Fruit fly (Drosophila melanogaster) whole organism, embryonic: ENCODE data around the gene PMP34.

Experiments
- BEAF-32 ChIP-seq: fragments of 200-800 bp; sonication (Bioruptor generic); optimal IDR thresholded peaks from 3 replicates; lab custom pipeline; 2017; ENCODE audit warnings: missing biosample characterization, missing genetic modification characterization, mild to moderate bottlenecking, moderate library complexity, missing genetic modification reagents
- Blimp-1 ChIP-seq: fragments of 200-800 bp; sonication (Bioruptor generic); optimal IDR thresholded peaks from 3 replicates; lab custom pipeline; 2018; ENCODE audit warnings: missing biosample characterization, missing genetic modification characterization, mild to moderate bottlenecking, moderate library complexity, missing genetic modification reagents
- CG10274 ChIP-seq: fragments of 200-800 bp; sonication (Bioruptor generic); optimal IDR thresholded peaks from 3 replicates; lab custom pipeline; 2017; ENCODE audit warnings: missing biosample characterization, mild to moderate bottlenecking, missing genetic modification characterization
- CG11560 ChIP-seq: fragments of 200-800 bp; sonication (Bioruptor generic); IDR thresholded peaks from 3 replicates; pipeline ENCODE4 v1.3.6; 2022; ENCODE audit warnings: missing biosample characterization, missing genetic modification characterization
- CG11723 ChIP-seq: fragments of 200-800 bp; sonication (Bioruptor generic); optimal IDR thresholded peaks from 2 replicates; lab custom pipeline; 2017; ENCODE audit warnings: missing biosample characterization, mild to moderate bottlenecking, missing genetic modification characterization
- CG12155 ChIP-seq: fragments of 200-800 bp; sonication (Bioruptor generic); optimal IDR thresholded peaks from 3 replicates; lab custom pipeline; 2016; ENCODE audit warnings: missing biosample characterization, missing genetic modification characterization
- CG13424 ChIP-seq: fragments of 200-800 bp; sonication (Bioruptor generic); optimal IDR thresholded peaks from 2 replicates; lab custom pipeline; 2019; ENCODE audit warnings: missing biosample characterization, mild to moderate bottlenecking, missing genetic modification characterization, moderate library complexity
- CG14050 ChIP-seq: fragments of 200-800 bp; sonication (Bioruptor generic); IDR thresholded peaks from 3 replicates; pipeline ENCODE4 v1.3.6; 2022; ENCODE audit warnings: missing biosample characterization, missing genetic modification characterization
- CG15073 ChIP-seq: fragments of 200-800 bp; sonication (Bioruptor generic); optimal IDR thresholded peaks from 2 replicates; lab custom pipeline; 2016; ENCODE audit warnings: missing biosample characterization, missing genetic modification characterization
- CG1647 ChIP-seq: fragments of 200-800 bp; sonication (Bioruptor generic); optimal IDR thresholded peaks from 3 replicates; lab custom pipeline; 2016; ENCODE audit warnings: missing biosample characterization, missing genetic modification characterization
- CG17385 ChIP-seq: fragments of 200-800 bp; sonication (Bioruptor generic); optimal IDR thresholded peaks from 3 replicates; lab custom pipeline; 2018; ENCODE audit warnings: missing biosample characterization, mild to moderate bottlenecking, missing genetic modification characterization
- CG2129 ChIP-seq: fragments of 200-800 bp; sonication (Bioruptor generic); IDR thresholded peaks from 2 replicates; pipeline ENCODE4 v1.3.6; 2022; ENCODE audit warnings: missing biosample characterization, missing genetic modification characterization; ENCODE audit not compliant: partially characterized antibody
- CG2202 ChIP-seq: fragments of 200-800 bp; sonication (Bioruptor generic); optimal IDR thresholded peaks from 2 replicates; lab custom pipeline; 2018; ENCODE audit warnings: missing biosample characterization, mild to moderate bottlenecking, missing genetic modification characterization
- CG31365 ChIP-seq: fragments of 200-800 bp; sonication (Bioruptor generic); optimal IDR thresholded peaks from 2 replicates; lab custom pipeline; 2018; ENCODE audit warnings: missing biosample characterization, mild to moderate bottlenecking, missing genetic modification characterization
- CG31441 ChIP-seq: fragments of 200-800 bp; sonication (Bioruptor generic); IDR thresholded peaks from 2 replicates; pipeline ENCODE4 v1.3.6; 2022; ENCODE audit warnings: missing biosample characterization, missing genetic modification characterization
- CG33557 ChIP-seq: fragments of 200-800 bp; sonication (Bioruptor generic); optimal IDR thresholded peaks from 2 replicates; lab custom pipeline; 2019; ENCODE audit warnings: missing biosample characterization, mild to moderate bottlenecking, missing genetic modification characterization, moderate library complexity
- CG34376 ChIP-seq: fragments of 200-800 bp; sonication (Bioruptor generic); optimal IDR thresholded peaks from 2 replicates; lab custom pipeline; 2018; ENCODE audit warnings: missing biosample characterization, mild to moderate bottlenecking, missing genetic modification characterization
- CG4820 ChIP-seq: fragments of 200-800 bp; sonication (Bioruptor generic); optimal IDR thresholded peaks from 3 replicates; lab custom pipeline; 2016; ENCODE audit warnings: missing biosample characterization, missing genetic modification characterization
- CG6813 ChIP-seq: fragments of 200-800 bp; sonication (Bioruptor generic); optimal IDR thresholded peaks from 2 replicates; lab custom pipeline; 2017; ENCODE audit warnings: missing biosample characterization, missing genetic modification characterization, mild to moderate bottlenecking, moderate library complexity, missing genetic modification reagents
- CG7271 ChIP-seq: fragments of 200-800 bp; sonication (Bioruptor generic); optimal IDR thresholded peaks from 2 replicates; lab custom pipeline; 2018; ENCODE audit warnings: missing biosample characterization, mild to moderate bottlenecking, missing genetic modification characterization, moderate library complexity
- CG9727 ChIP-seq: fragments of 200-800 bp; sonication (Bioruptor generic); optimal IDR thresholded peaks from 3 replicates; lab custom pipeline; 2017; ENCODE audit warnings: missing biosample characterization, mild to moderate bottlenecking, missing genetic modification characterization
- D ChIP-seq, 2 experiments: fragments of 200-800 bp in 1 of 2; fragments of >200 bp in 1 of 2; sonication (Bioruptor generic) in 1 of 2; optimal IDR thresholded peaks; 2 replicates in 1 of 2; 3 replicates in 1 of 2; lab custom pipeline; 2017; ENCODE audit warnings: mild to moderate bottlenecking in 1 of 2, missing biosample characterization in 1 of 2, missing genetic modification characterization in 1 of 2, missing genetic modification reagents in 1 of 2
- Dfd ChIP-seq, 2 experiments: fragments of >200 bp; optimal IDR thresholded peaks; 2 replicates each; lab custom pipeline; 2017; ENCODE audit warnings: missing biosample characterization in 2 of 2, missing genetic modification characterization in 2 of 2
- Dll ChIP-seq: fragments of 200-800 bp; sonication (Bioruptor generic); IDR thresholded peaks from 4 replicates; pipeline ENCODE4 v1.3.6; 2022; ENCODE audit warnings: missing biosample characterization, missing genetic modification characterization; ENCODE audit not compliant: partially characterized antibody
- Eip74EF ChIP-seq, 2 experiments: fragments of 200-800 bp in 1 of 2; fragments of >200 bp in 1 of 2; sonication (Bioruptor generic) in 1 of 2; optimal IDR thresholded peaks; 2 replicates each; lab custom pipeline; 2017 to 2019; ENCODE audit warnings: missing biosample characterization in 2 of 2, missing genetic modification characterization in 2 of 2, mild to moderate bottlenecking in 1 of 2, moderate library complexity in 1 of 2
- Hsf ChIP-seq: fragments of 200-800 bp; sonication (Bioruptor generic); optimal IDR thresholded peaks from 3 replicates; lab custom pipeline; 2016; ENCODE audit warnings: missing biosample characterization, missing genetic modification characterization
- Lim3 ChIP-seq: fragments of 200-800 bp; sonication (Bioruptor generic); IDR thresholded peaks from 2 replicates; pipeline ENCODE4 v1.3.6; 2022; ENCODE audit warnings: missing biosample characterization, missing genetic modification characterization
- Max ChIP-seq: fragments of 200-800 bp; sonication (Bioruptor generic); optimal IDR thresholded peaks from 2 replicates; lab custom pipeline; 2016; ENCODE audit warnings: missing biosample characterization, mild to moderate bottlenecking, missing genetic modification characterization
- Meics ChIP-seq: fragments of 200-800 bp; sonication (Bioruptor generic); optimal IDR thresholded peaks from 2 replicates; lab custom pipeline; 2017; ENCODE audit warnings: missing biosample characterization, mild to moderate bottlenecking, missing genetic modification characterization
- Sin3A ChIP-seq: fragments of >200 bp; optimal IDR thresholded peaks from 2 replicates; lab custom pipeline; 2018
- Sry-δ ChIP-seq: fragments of 200-800 bp; sonication (Bioruptor generic); optimal IDR thresholded peaks from 2 replicates; lab custom pipeline; 2016; ENCODE audit warnings: missing biosample characterization, missing genetic modification characterization
- Xrp1 ChIP-seq: fragments of 200-800 bp; sonication (Bioruptor generic); IDR thresholded peaks from 2 replicates; pipeline ENCODE4 v1.3.6; 2022; ENCODE audit warnings: missing biosample characterization, missing genetic modification characterization
- ap ChIP-seq: fragments of 200-800 bp; sonication (Bioruptor generic); IDR thresholded peaks from 2 replicates; pipeline ENCODE4 v1.3.6; 2022; ENCODE audit warnings: missing biosample characterization, missing genetic modification characterization
- az2 ChIP-seq: fragments of 200-800 bp; sonication (Bioruptor generic); optimal IDR thresholded peaks from 3 replicates; lab custom pipeline; 2016; ENCODE audit warnings: missing biosample characterization, missing genetic modification characterization
- cg ChIP-seq: fragments of 200-800 bp; sonication (Bioruptor generic); optimal IDR thresholded peaks from 3 replicates; lab custom pipeline; 2019; ENCODE audit warnings: missing biosample characterization, mild to moderate bottlenecking, missing genetic modification characterization, moderate library complexity
- ci ChIP-seq: fragments of 200-800 bp; sonication (Bioruptor generic); IDR thresholded peaks from 3 replicates; pipeline ENCODE4 v1.3.6; 2022; ENCODE audit warnings: missing biosample characterization, missing genetic modification characterization
- danr ChIP-seq: fragments of 200-800 bp; sonication (Bioruptor generic); IDR thresholded peaks from 2 replicates; pipeline ENCODE4 v1.3.6; 2022; ENCODE audit warnings: missing biosample characterization, missing genetic modification characterization
- eve ChIP-seq, 2 experiments: fragments of >200 bp; optimal IDR thresholded peaks; 2 replicates each; lab custom pipeline; 2017; ENCODE audit warnings: missing biosample characterization in 2 of 2, missing genetic modification characterization in 2 of 2
- exex ChIP-seq: fragments of 200-800 bp; sonication (Bioruptor generic); optimal IDR thresholded peaks from 4 replicates; lab custom pipeline; 2018; ENCODE audit warnings: missing biosample characterization, mild to moderate bottlenecking, missing genetic modification characterization, moderate library complexity
- fru ChIP-seq: fragments of >200 bp; optimal IDR thresholded peaks from 2 replicates; lab custom pipeline; 2017
- hb ChIP-seq: fragments of 200-800 bp; sonication (Bioruptor generic); IDR thresholded peaks from 3 replicates; pipeline ENCODE4 v1.3.6; 2022; ENCODE audit warnings: missing biosample characterization, missing genetic modification characterization; ENCODE audit not compliant: partially characterized antibody
- ind ChIP-seq: fragments of 200-800 bp; sonication (Bioruptor generic); optimal IDR thresholded peaks from 3 replicates; lab custom pipeline; 2016; ENCODE audit warnings: missing biosample characterization, missing genetic modification characterization
- lbe ChIP-seq: fragments of 200-800 bp; sonication (Bioruptor generic); optimal IDR thresholded peaks from 2 replicates; lab custom pipeline; 2016; ENCODE audit warnings: missing biosample characterization, mild to moderate bottlenecking, missing genetic modification characterization
- luna ChIP-seq: fragments of 200-800 bp; sonication (Bioruptor generic); optimal IDR thresholded peaks from 2 replicates; lab custom pipeline; 2016; ENCODE audit warnings: missing biosample characterization, missing genetic modification characterization
- pros ChIP-seq: fragments of 200-800 bp; sonication (Bioruptor generic); optimal IDR thresholded peaks from 3 replicates; lab custom pipeline; 2019; ENCODE audit warnings: missing biosample characterization, mild to moderate bottlenecking, missing genetic modification characterization, moderate library complexity
- pum ChIP-seq: fragments of 200-800 bp; sonication (Bioruptor generic); optimal IDR thresholded peaks from 2 replicates; lab custom pipeline; 2016; ENCODE audit warnings: missing biosample characterization, missing genetic modification characterization
- sens-2 ChIP-seq: fragments of 200-800 bp; sonication (Bioruptor generic); IDR thresholded peaks from 2 replicates; pipeline ENCODE4 v1.3.6; 2022; ENCODE audit warnings: missing biosample characterization, missing genetic modification characterization
- shn ChIP-seq: fragments of 200-800 bp; sonication (Bioruptor generic); optimal IDR thresholded peaks from 3 replicates; lab custom pipeline; 2016; ENCODE audit warnings: missing biosample characterization, missing genetic modification characterization
- slp2 ChIP-seq: fragments of 200-800 bp; sonication (Bioruptor generic); optimal IDR thresholded peaks from 2 replicates; lab custom pipeline; 2016; ENCODE audit warnings: missing biosample characterization, missing genetic modification characterization
- vnd ChIP-seq: fragments of 200-800 bp; sonication (Bioruptor generic); IDR thresholded peaks from 3 replicates; pipeline ENCODE4 v1.3.6; 2022; ENCODE audit warnings: missing biosample characterization, missing genetic modification characterization; ENCODE audit not compliant: partially characterized antibody
- z ChIP-seq: fragments of 200-800 bp; sonication (Bioruptor generic); IDR thresholded peaks from 3 replicates; pipeline ENCODE4 v1.3.6; 2022; ENCODE audit warnings: missing biosample characterization, missing genetic modification characterization

The PMP34 gene

DNA sequence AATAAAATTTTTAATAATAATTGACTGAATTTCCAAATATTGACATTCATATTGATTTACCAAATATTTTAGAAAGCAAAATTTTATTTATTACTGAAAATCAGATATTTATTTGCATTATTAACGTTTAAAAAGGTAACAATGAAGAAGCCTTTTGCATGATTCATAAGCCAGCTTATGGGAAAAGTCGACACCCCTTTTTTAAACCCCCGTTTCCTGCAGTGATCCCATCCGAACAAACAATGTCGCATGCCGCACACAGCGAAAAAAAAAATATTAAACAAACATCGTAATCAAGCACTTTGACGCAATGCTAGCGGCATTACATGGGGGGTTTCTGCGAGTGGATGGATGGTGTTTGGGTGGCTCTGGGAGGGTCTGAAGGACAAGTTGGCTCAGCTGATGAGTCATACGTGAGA is 35.1 kb downstream of the PMP34 start (continued):
- TF ChIP-seq pum (GFP tag; lab: Kevin White, UChicago) (peak; percentile 30), CG9727 (GFP tag; lab: Kevin White, UChicago) (peak; percentile 33), hb (GFP tag; lab: Robert Waterston, UW) (no peak), CG2129 (no peak), shn (peak; percentile 38), CG11723 (GFP tag; lab: Kevin White, UChicago) (no peak), Sin3A (lab: Kevin White, UChicago) (no peak), z (GFP tag; lab: Robert Waterston, UW) (no peak), CG10274 (GFP tag; lab: Kevin White, UChicago) (no peak), CG13424 (tag; lab: Kevin White, UChicago) (peak; percentile 31), Sry-δ (GFP tag; lab: Kevin White, UChicago) (no peak), ind (GFP tag; lab: Kevin White, UChicago) (peak; percentile 29), Xrp1 (GFP tag; lab: Robert Waterston, UW) (peak; percentile 52; the same call in 1 of the 2 replicates), luna (no peak), CG31365 (tag; lab: Kevin White, UChicago) (no peak), CG15073 (GFP tag; lab: Kevin White, UChicago) (no peak), CG6813 (peak; percentile 49), ap (GFP tag; lab: Robert Waterston, UW) (no peak), CG1647 (GFP tag; lab: Kevin White, UChicago) (no peak), CG33557 (no peak), CG12155 (peak; percentile 7), exex (tag; lab: Kevin White, UChicago) (no peak), CG11560 (tag; lab: Robert Waterston, UW) (no peak), CG4820 (GFP tag; lab: Kevin White, UChicago) (no peak), Eip74EF (GFP tag; optimal IDR thresholded peaks at IDR 0.05; lab: Kevin White, UChicago) (no peak), Hsf (GFP tag; lab: Kevin White, UChicago) (no peak), slp2 (GFP tag; lab: Kevin White, UChicago) (no peak), D (optimal IDR thresholded peaks at IDR 0.05; lab: Kevin White, UChicago) (no peak), D (GFP tag; optimal IDR thresholded peaks at IDR 0.05; lab: Kevin White, UChicago) (peak; percentile 42), pros (GFP tag; lab: Kevin White, UChicago) (no peak), CG17385 (GFP tag; lab: Kevin White, UChicago) (peak; percentile 18), danr (GFP tag; lab: Robert Waterston, UW) (no peak), Blimp-1 (peak; percentile 22), CG14050 (no peak), Max (no peak), CG2202 (no peak), vnd (no peak), sens-2 (GFP tag; lab: Robert Waterston, UW) (no peak), BEAF-32 (GFP tag; lab: Kevin White, UChicago) (no peak), ci (GFP tag; lab: Robert Waterston, UW) (peak; percentile 65; the same call in 2 of the 3 replicates), Dfd (GFP tag; optimal IDR thresholded peaks at IDR 0.05; lab: Kevin White, UChicago) (no peak), lbe (GFP tag; lab: Kevin White, UChicago) (no peak), az2 (no peak), Lim3 (GFP tag; lab: Robert Waterston, UW) (no peak), Dll (GFP tag; lab: Robert Waterston, UW) (no peak), fru (lab: Kevin White, UChicago) (no peak), Meics (GFP tag; lab: Kevin White, UChicago) (peak; percentile 59), cg (GFP tag; lab: Kevin White, UChicago) (no peak), CG34376 (GFP tag; lab: Kevin White, UChicago) (no peak), CG31441 (GFP tag; lab: Robert Waterston, UW) (peak; percentile 53), eve (GFP tag; optimal IDR thresholded peaks at IDR 0.05; lab: Kevin White, UChicago) (no peak), CG7271 (tag; lab: Kevin White, UChicago) (no peak)
